Fruit fly (Drosophila melanogaster): Measurements from ENCODE around the gene eIF5B.

eIF5B gene

dm6 chr3L:3450410-3450809, 10.4 kb downstream of the eIF5B start (continued):
- no peak for TF ChIP-seq ssp (GFP tag; IDR thresholded peaks at IDR 0.05)
- no peak for TF ChIP-seq CG11560 (tag; IDR thresholded peaks at IDR 0.05)
- peak; percentile 42 for TF ChIP-seq pho (GFP tag; optimal IDR thresholded peaks at IDR 0.05)
- no peak for TF ChIP-seq sens-2 (GFP tag; IDR thresholded peaks at IDR 0.05)
- TF ChIP-seq cad (GFP tag; optimal IDR thresholded peaks at IDR 0.05) = no peak
- no peak for TF ChIP-seq CTCF (GFP tag; optimal IDR thresholded peaks at IDR 0.05)
- peak; percentile 47; the same call in 1 of the 2 replicates for TF ChIP-seq Atf6 (GFP tag; IDR thresholded peaks at IDR 0.05)
- peak in 1 of 2 experiments; percentile 54 for TF ChIP-seq bsh (GFP tag; optimal IDR thresholded peaks at IDR 0.05)
- TF ChIP-seq slbo (GFP tag; IDR thresholded peaks at IDR 0.05) = peak; percentile 67
- no peak for TF ChIP-seq dm (GFP tag; optimal IDR thresholded peaks at IDR 0.05)
- no peak for TF ChIP-seq maf-S (GFP tag; optimal IDR thresholded peaks at IDR 0.05)
- peak; percentile 58 for TF ChIP-seq D19A (tag; optimal IDR thresholded peaks at IDR 0.05)
- peak; percentile 24 for TF ChIP-seq NfI (GFP tag; optimal IDR thresholded peaks at IDR 0.05)
- TF ChIP-seq tio (GFP tag; optimal IDR thresholded peaks at IDR 0.05) = peak; percentile 32
- no peak for TF ChIP-seq tup (GFP tag; optimal IDR thresholded peaks at IDR 0.05)
- no peak for TF ChIP-seq Side (GFP tag; optimal IDR thresholded peaks at IDR 0.05)
- TF ChIP-seq Camta (GFP tag; optimal IDR thresholded peaks at IDR 0.05) = no peak
- peak; percentile 42 for TF ChIP-seq Chrac-16 (GFP tag; optimal IDR thresholded peaks at IDR 0.05)
- TF ChIP-seq Hsf (GFP tag; optimal IDR thresholded peaks at IDR 0.05) = peak; percentile 10
- peak; percentile 92 for TF ChIP-seq D19B (GFP tag; optimal IDR thresholded peaks at IDR 0.05)
- no peak for TF ChIP-seq tin (GFP tag; optimal IDR thresholded peaks at IDR 0.05)
- peak; percentile 42 for TF ChIP-seq nmo (GFP tag; optimal IDR thresholded peaks at IDR 0.05)
- no peak for TF ChIP-seq CG11085 (GFP tag; IDR thresholded peaks at IDR 0.05)
- peak; percentile 78 for TF ChIP-seq Med (GFP tag)
- no peak for TF ChIP-seq CG10959 (GFP tag; IDR thresholded peaks at IDR 0.05)
- TF ChIP-seq CG13624 (GFP tag; optimal IDR thresholded peaks at IDR 0.05) = peak; percentile 35
- TF ChIP-seq pan (optimal IDR thresholded peaks at IDR 0.05) = peak in 1 of 2 experiments; percentile 33
- no peak for TF ChIP-seq pan (GFP tag; optimal IDR thresholded peaks at IDR 0.05 in 1 of 2, IDR thresholded peaks at IDR 0.05 in 1 of 2)
- TF ChIP-seq CG9727 (GFP tag; optimal IDR thresholded peaks at IDR 0.05) = peak; percentile 34
- peak; percentile 27; the same call in 1 of the 2 replicates for TF ChIP-seq CG3847 (GFP tag; IDR thresholded peaks at IDR 0.05)
- no peak for TF ChIP-seq nau (GFP tag; optimal IDR thresholded peaks at IDR 0.05)
- no peak for TF ChIP-seq crc (GFP tag; optimal IDR thresholded peaks at IDR 0.05)
- no peak for TF ChIP-seq onecut (GFP tag; IDR thresholded peaks at IDR 0.05)
- peak; percentile 47 for TF ChIP-seq CG30403 (GFP tag; optimal IDR thresholded peaks at IDR 0.05)
- TF ChIP-seq PHDP (tag; optimal IDR thresholded peaks at IDR 0.05) = peak; percentile 60
- no peak for TF ChIP-seq CG10366 (GFP tag; IDR thresholded peaks at IDR 0.05)
- TF ChIP-seq CG12769 (tag; optimal IDR thresholded peaks at IDR 0.05) = no peak
- TF ChIP-seq Hand (GFP tag; optimal IDR thresholded peaks at IDR 0.05) = no peak
- no peak for TF ChIP-seq NFAT (GFP tag; IDR thresholded peaks at IDR 0.05)
- TF ChIP-seq CG32772 (GFP tag; IDR thresholded peaks at IDR 0.05) = no peak
- peak; percentile 39 for TF ChIP-seq Hmr (GFP tag; optimal IDR thresholded peaks at IDR 0.05)
- no peak for TF ChIP-seq HLHmδ (GFP tag; optimal IDR thresholded peaks at IDR 0.05)
- no peak for TF ChIP-seq her (GFP tag; optimal IDR thresholded peaks at IDR 0.05)
- TF ChIP-seq CG7928 (GFP tag; optimal IDR thresholded peaks at IDR 0.05) = no peak
- no peak for TF ChIP-seq CG3995 (GFP tag; optimal IDR thresholded peaks at IDR 0.05)
- TF ChIP-seq CG13775 (GFP tag; optimal IDR thresholded peaks at IDR 0.05) = peak; percentile 22
- TF ChIP-seq B-H2 (GFP tag; optimal IDR thresholded peaks at IDR 0.05) = no peak
- no peak for TF ChIP-seq CG4360 (GFP tag; IDR thresholded peaks at IDR 0.05)
- TF ChIP-seq Awh (GFP tag; IDR thresholded peaks at IDR 0.05) = no peak
- TF ChIP-seq jigr1 (GFP tag; IDR thresholded peaks at IDR 0.05) = no peak
- peak; percentile 46 for TF ChIP-seq lilli (GFP tag; optimal IDR thresholded peaks at IDR 0.05)
- peak in 1 of 2 experiments; percentile 47 for TF ChIP-seq Hr51 (GFP tag; optimal IDR thresholded peaks at IDR 0.05)
- TF ChIP-seq zen2 (GFP tag; IDR thresholded peaks at IDR 0.05; ENCODE audit: partially characterized antibody) = no peak
